Fruit fly (Drosophila melanogaster) whole organism, embryonic: ENCODE measurements around the gene Dok.
A peak's percentile ranks its signal among the peaks of the same experiment; 100 is the strongest.

Experiments
- BEAF-32 ChIP-seq: fragments of 200-800 bp; sonication (Bioruptor generic); optimal IDR thresholded peaks from 3 replicates; lab custom pipeline; 2017; ENCODE audit warnings: missing biosample characterization, missing genetic modification characterization, mild to moderate bottlenecking, moderate library complexity, missing genetic modification reagents
- CG10267 ChIP-seq: fragments of 200-800 bp; sonication (Bioruptor generic); optimal IDR thresholded peaks from 2 replicates; lab custom pipeline; 2018; ENCODE audit warnings: missing biosample characterization, mild to moderate bottlenecking, missing genetic modification characterization, moderate library complexity
- CG10321 ChIP-seq: fragments of 200-800 bp; sonication (Bioruptor generic); IDR thresholded peaks from 2 replicates; pipeline ENCODE4 v1.3.6; 2022; ENCODE audit warnings: missing biosample characterization, missing genetic modification characterization
- CG12299 ChIP-seq: fragments of 200-800 bp; sonication (Bioruptor generic); optimal IDR thresholded peaks from 2 replicates; lab custom pipeline; 2018; ENCODE audit warnings: missing biosample characterization, mild to moderate bottlenecking, missing genetic modification characterization
- CG13287 ChIP-seq: fragments of 200-800 bp; sonication (Bioruptor generic); IDR thresholded peaks from 2 replicates; pipeline ENCODE4 v1.3.6; 2022; ENCODE audit warnings: missing biosample characterization, missing genetic modification characterization; ENCODE audit not compliant: partially characterized antibody
- CG13775 ChIP-seq: fragments of 200-800 bp; sonication (Bioruptor generic); optimal IDR thresholded peaks from 3 replicates; lab custom pipeline; 2017; ENCODE audit warnings: missing biosample characterization, mild to moderate bottlenecking, missing genetic modification characterization
- CG14965 ChIP-seq: fragments of 200-800 bp; sonication (Bioruptor generic); optimal IDR thresholded peaks from 2 replicates; lab custom pipeline; 2016; ENCODE audit warnings: missing biosample characterization, missing genetic modification characterization, borderline replicate concordance
- CG15696 ChIP-seq: fragments of 200-800 bp; sonication (Bioruptor generic); optimal IDR thresholded peaks from 2 replicates; lab custom pipeline; 2019; ENCODE audit warnings: missing biosample characterization, mild to moderate bottlenecking, missing genetic modification characterization, moderate library complexity
- CG16815 ChIP-seq: fragments of 200-800 bp; sonication (Bioruptor generic); optimal IDR thresholded peaks from 3 replicates; lab custom pipeline; 2017; ENCODE audit warnings: missing biosample characterization, mild to moderate bottlenecking, missing genetic modification characterization
- CG17568 ChIP-seq: fragments of 200-800 bp; sonication (Bioruptor generic); optimal IDR thresholded peaks from 2 replicates; lab custom pipeline; 2018; ENCODE audit warnings: missing biosample characterization, mild to moderate bottlenecking, missing genetic modification characterization, moderate library complexity
- CG1832 ChIP-seq: fragments of 200-800 bp; sonication (Bioruptor generic); optimal IDR thresholded peaks from 2 replicates; lab custom pipeline; 2017; ENCODE audit warnings: missing biosample characterization, mild to moderate bottlenecking, missing genetic modification characterization, inconsistent platforms
- CG2199 ChIP-seq: fragments of 200-800 bp; sonication (Bioruptor generic); IDR thresholded peaks from 3 replicates; pipeline ENCODE4 v1.3.6; 2022; ENCODE audit warnings: missing biosample characterization, missing genetic modification characterization
- CG31365 ChIP-seq: fragments of 200-800 bp; sonication (Bioruptor generic); optimal IDR thresholded peaks from 2 replicates; lab custom pipeline; 2018; ENCODE audit warnings: missing biosample characterization, mild to moderate bottlenecking, missing genetic modification characterization
- CG31388 ChIP-seq: fragments of 200-800 bp; sonication (Bioruptor generic); optimal IDR thresholded peaks from 2 replicates; lab custom pipeline; 2016; ENCODE audit warnings: missing biosample characterization, missing genetic modification characterization
- CG33213 ChIP-seq: fragments of 200-800 bp; sonication (Bioruptor generic); optimal IDR thresholded peaks from 3 replicates; lab custom pipeline; 2016; ENCODE audit warnings: missing biosample characterization, missing genetic modification characterization
- CG42726 ChIP-seq: fragments of 200-800 bp; sonication (Bioruptor generic); IDR thresholded peaks from 2 replicates; pipeline ENCODE4 v1.3.6; 2022; ENCODE audit warnings: missing biosample characterization, missing genetic modification characterization; ENCODE audit not compliant: partially characterized antibody
- CG4424 ChIP-seq: fragments of 200-800 bp; sonication (Bioruptor generic); optimal IDR thresholded peaks from 3 replicates; lab custom pipeline; 2016; ENCODE audit warnings: missing biosample characterization, missing genetic modification characterization
- CG4730 ChIP-seq: fragments of 200-800 bp; sonication (Bioruptor generic); IDR thresholded peaks from 2 replicates; pipeline ENCODE4 v1.3.6; 2022; ENCODE audit warnings: missing biosample characterization, missing genetic modification characterization
- CG4854 ChIP-seq: fragments of 200-800 bp; sonication (Bioruptor generic); optimal IDR thresholded peaks from 2 replicates; lab custom pipeline; 2016; ENCODE audit warnings: missing biosample characterization, missing genetic modification characterization, inconsistent platforms
- CG6654 ChIP-seq: fragments of 200-800 bp; sonication (Bioruptor generic); optimal IDR thresholded peaks from 2 replicates; lab custom pipeline; 2017; ENCODE audit warnings: missing biosample characterization, mild to moderate bottlenecking, missing genetic modification characterization
- CG7271 ChIP-seq: fragments of 200-800 bp; sonication (Bioruptor generic); optimal IDR thresholded peaks from 2 replicates; lab custom pipeline; 2018; ENCODE audit warnings: missing biosample characterization, mild to moderate bottlenecking, missing genetic modification characterization, moderate library complexity
- CTCF ChIP-seq: fragments of 200-800 bp; sonication (Bioruptor generic); optimal IDR thresholded peaks from 2 replicates; lab custom pipeline; 2017; ENCODE audit warnings: missing biosample characterization, mild to moderate bottlenecking, missing genetic modification characterization, moderate library complexity
- Dfd ChIP-seq, 2 experiments: fragments of >200 bp; optimal IDR thresholded peaks; 2 replicates each; lab custom pipeline; 2017; ENCODE audit warnings: missing biosample characterization in 2 of 2, missing genetic modification characterization in 2 of 2
- Fer3 ChIP-seq: fragments of 200-800 bp; sonication (Bioruptor generic); optimal IDR thresholded peaks from 2 replicates; lab custom pipeline; 2018; ENCODE audit warnings: missing biosample characterization, mild to moderate bottlenecking, missing genetic modification characterization, moderate library complexity
- HLH3B ChIP-seq: fragments of 200-800 bp; sonication (Bioruptor generic); IDR thresholded peaks from 2 replicates; pipeline ENCODE4 v1.3.6; 2022; ENCODE audit warnings: missing biosample characterization, missing genetic modification characterization
- Nf-YA ChIP-seq: fragments of 200-800 bp; sonication (Bioruptor generic); IDR thresholded peaks from 2 replicates; pipeline ENCODE4 v1.3.6; 2022; ENCODE audit warnings: missing biosample characterization, missing genetic modification characterization
- Scr ChIP-seq: fragments of 200-800 bp; sonication (Bioruptor generic); IDR thresholded peaks from 2 replicates; pipeline ENCODE4 v1.3.6; 2022; ENCODE audit warnings: missing biosample characterization, missing genetic modification characterization; ENCODE audit not compliant: partially characterized antibody
- Sry-δ ChIP-seq: fragments of 200-800 bp; sonication (Bioruptor generic); optimal IDR thresholded peaks from 2 replicates; lab custom pipeline; 2016; ENCODE audit warnings: missing biosample characterization, missing genetic modification characterization
- Xrp1 ChIP-seq: fragments of 200-800 bp; sonication (Bioruptor generic); IDR thresholded peaks from 2 replicates; pipeline ENCODE4 v1.3.6; 2022; ENCODE audit warnings: missing biosample characterization, missing genetic modification characterization
- bab2 ChIP-seq: fragments of 200-800 bp; sonication (Bioruptor generic); optimal IDR thresholded peaks from 2 replicates; lab custom pipeline; 2016; ENCODE audit warnings: missing biosample characterization, missing genetic modification characterization
- cato ChIP-seq: fragments of 200-800 bp; sonication (Bioruptor generic); optimal IDR thresholded peaks from 2 replicates; lab custom pipeline; 2016; ENCODE audit warnings: missing biosample characterization, missing genetic modification characterization, borderline replicate concordance
- chinmo ChIP-seq: fragments of 200-800 bp; sonication (Bioruptor generic); IDR thresholded peaks from 4 replicates; pipeline ENCODE4 v1.3.6; 2022; ENCODE audit warnings: missing biosample characterization, missing genetic modification characterization; ENCODE audit not compliant: partially characterized antibody
- dmrt99B ChIP-seq: fragments of 200-800 bp; sonication (Bioruptor generic); optimal IDR thresholded peaks from 2 replicates; lab custom pipeline; 2018; ENCODE audit warnings: missing biosample characterization, mild to moderate bottlenecking, missing genetic modification characterization, moderate library complexity
- en ChIP-seq: fragments of 200-800 bp; sonication (Bioruptor generic); optimal IDR thresholded peaks from 2 replicates; lab custom pipeline; 2016; ENCODE audit warnings: missing biosample characterization, missing genetic modification characterization
- esg ChIP-seq: fragments of 200-800 bp; sonication (Bioruptor generic); conservative IDR thresholded peaks from 2 replicates; pipeline ENCODE4 v1.3.6; 2022; ENCODE audit warnings: missing biosample characterization, missing genetic modification characterization
- fd102C ChIP-seq: fragments of 200-800 bp; sonication (Bioruptor generic); optimal IDR thresholded peaks from 2 replicates; lab custom pipeline; 2018; ENCODE audit warnings: missing biosample characterization, mild to moderate bottlenecking, missing genetic modification characterization, moderate library complexity
- gsb ChIP-seq: fragments of 200-800 bp; sonication (Bioruptor generic); IDR thresholded peaks from 2 replicates; pipeline ENCODE4 v1.3.6; 2022; ENCODE audit warnings: missing biosample characterization, missing genetic modification characterization
- lab ChIP-seq: fragments of 200-800 bp; sonication (Bioruptor generic); optimal IDR thresholded peaks from 3 replicates; lab custom pipeline; 2017; ENCODE audit warnings: missing biosample characterization, missing genetic modification characterization, mild to moderate bottlenecking, moderate library complexity, missing genetic modification reagents
- nmo ChIP-seq: fragments of 200-800 bp; sonication (Bioruptor generic); optimal IDR thresholded peaks from 2 replicates; lab custom pipeline; 2018; ENCODE audit warnings: missing biosample characterization, mild to moderate bottlenecking, missing genetic modification characterization, moderate library complexity
- pros ChIP-seq: fragments of 200-800 bp; sonication (Bioruptor generic); optimal IDR thresholded peaks from 3 replicates; lab custom pipeline; 2019; ENCODE audit warnings: missing biosample characterization, mild to moderate bottlenecking, missing genetic modification characterization, moderate library complexity
- sqz ChIP-seq: fragments of 200-800 bp; sonication (Bioruptor generic); optimal IDR thresholded peaks from 3 replicates; lab custom pipeline; 2018; ENCODE audit warnings: missing biosample characterization, mild to moderate bottlenecking, missing genetic modification characterization
- stwl ChIP-seq: fragments of 200-800 bp; sonication (Bioruptor generic); optimal IDR thresholded peaks from 3 replicates; lab custom pipeline; 2018; ENCODE audit warnings: missing biosample characterization, mild to moderate bottlenecking, missing genetic modification characterization, moderate library complexity
- trem ChIP-seq: fragments of 200-800 bp; optimal IDR thresholded peaks from 3 replicates; lab custom pipeline; 2019; ENCODE audit warnings: missing biosample characterization, mild to moderate bottlenecking, missing genetic modification characterization, moderate library complexity
- wek ChIP-seq: fragments of 200-800 bp; sonication (Bioruptor generic); optimal IDR thresholded peaks from 3 replicates; lab custom pipeline; 2018; ENCODE audit warnings: missing biosample characterization, mild to moderate bottlenecking, missing genetic modification characterization, moderate library complexity
- z ChIP-seq: fragments of 200-800 bp; sonication (Bioruptor generic); IDR thresholded peaks from 3 replicates; pipeline ENCODE4 v1.3.6; 2022; ENCODE audit warnings: missing biosample characterization, missing genetic modification characterization

Gene Dok

DNA sequence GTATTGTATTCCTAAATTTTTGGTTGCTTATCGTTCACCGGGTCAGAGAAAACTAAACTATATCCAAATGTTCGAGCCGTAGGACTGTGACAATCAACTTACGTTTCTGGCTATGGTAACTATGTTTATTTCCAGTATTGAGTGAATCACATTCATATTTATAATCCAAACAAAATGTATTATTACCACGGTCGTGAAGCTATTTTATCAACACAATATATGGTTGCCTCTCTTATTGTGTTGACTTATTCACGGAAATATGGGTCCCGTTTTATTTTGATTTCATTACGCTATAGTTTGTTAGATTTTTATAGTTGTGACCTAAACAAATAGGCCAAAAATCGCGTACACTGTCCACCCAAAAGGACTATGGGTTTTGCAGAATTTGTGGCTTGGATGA lies 23.4 kb downstream of the Dok start, which contains the start of gene CG15034:
Gene CG15034, minus strand, starts transcription at position 101 of the 400 bp plus-strand sequence.
- TF ChIP-seq Fer3 (tag; lab: Kevin White, UChicago) (no peak), Sry-δ (GFP tag; lab: Kevin White, UChicago) (no peak), Scr (GFP tag; lab: Robert Waterston, UW) (no peak), bab2 (GFP tag; lab: Kevin White, UChicago) (no peak), CG42726 (GFP tag; lab: Robert Waterston, UW) (no peak), HLH3B (no peak), CG31388 (no peak), CG16815 (GFP tag; lab: Kevin White, UChicago) (no peak), Xrp1 (GFP tag; lab: Robert Waterston, UW) (no peak), Dfd (GFP tag; optimal IDR thresholded peaks at IDR 0.05; lab: Kevin White, UChicago) (no peak), CG4730 (GFP tag; lab: Robert Waterston, UW) (no peak), CG17568 (no peak), chinmo (GFP tag; lab: Robert Waterston, UW) (no peak)

dm6 chrX:7349963-7350362 lies 25.9 kb downstream of the Dok start:
- TF ChIP-seq CG10321 (GFP tag; lab: Robert Waterston, UW) (no peak), trem (tag; lab: Kevin White, UChicago) (no peak), stwl (tag; lab: Kevin White, UChicago) (peak; percentile 52), CTCF (GFP tag; lab: Kevin White, UChicago) (peak; percentile 86), dmrt99B (tag; lab: Kevin White, UChicago) (no peak), Dfd (GFP tag; optimal IDR thresholded peaks at IDR 0.05; lab: Kevin White, UChicago) (peak in 1 of 2 experiments; percentile 22), lab (GFP tag; lab: Kevin White, UChicago) (no peak), CG2199 (GFP tag; lab: Robert Waterston, UW) (0 out of 3 replicates have a peak, but pooled peaks have one; percentile 43), CG31365 (tag; lab: Kevin White, UChicago) (peak; percentile 89), nmo (GFP tag; lab: Kevin White, UChicago) (no peak)

- no peak for TF ChIP-seq CG15696 (tag; lab: Kevin White, UChicago)
- TF ChIP-seq sqz (GFP tag; lab: Kevin White, UChicago): no peak
- no peak for TF ChIP-seq fd102C (GFP tag; lab: Kevin White, UChicago)
- TF ChIP-seq chinmo (GFP tag; lab: Robert Waterston, UW): no peak
- no peak for TF ChIP-seq CG13775
- no peak for TF ChIP-seq gsb
- no peak for TF ChIP-seq CG10267 (tag; lab: Kevin White, UChicago)
- TF ChIP-seq en (GFP tag; lab: Kevin White, UChicago): no peak
- no peak for TF ChIP-seq BEAF-32 (GFP tag; lab: Kevin White, UChicago)
- TF ChIP-seq z (GFP tag; lab: Robert Waterston, UW): no peak
- TF ChIP-seq, all 482 proteins: peak for 0
These were observed 34.5 kb downstream of the Dok start, which contains the start of gene CG1999 for dm6 chrX:7358496-7358895. TSS of gene CG1999 (plus strand) at chrX:7358796.

DNA sequence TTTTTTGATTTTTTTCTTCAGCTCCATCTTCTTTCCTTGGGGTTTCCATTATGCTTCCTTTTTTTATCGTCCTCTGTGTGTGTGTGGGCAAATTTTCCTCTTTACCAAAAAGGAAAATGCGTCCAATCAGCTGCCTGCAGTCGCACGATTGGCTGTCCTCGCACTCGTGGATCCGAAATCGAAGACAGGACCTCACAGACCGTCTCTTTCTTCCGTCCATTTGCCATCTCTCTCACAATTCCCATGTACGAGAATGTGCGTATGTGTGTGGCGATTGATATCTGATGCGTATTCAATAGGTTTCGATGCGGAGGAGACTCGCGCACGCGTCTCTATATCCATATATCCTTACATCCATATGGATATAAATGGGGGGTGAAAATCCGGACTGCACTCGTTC lies 44.3 kb downstream of the Dok start:
- TF ChIP-seq Nf-YA (GFP tag; lab: Robert Waterston, UW) (0 out of 2 replicates have a peak, but pooled peaks have one; percentile 12), CG6654 (GFP tag; lab: Kevin White, UChicago) (no peak), wek (GFP tag; lab: Kevin White, UChicago) (no peak), CG4424 (GFP tag; lab: Kevin White, UChicago) (no peak), CG10321 (GFP tag; lab: Robert Waterston, UW) (peak; percentile 74), pros (GFP tag; lab: Kevin White, UChicago) (no peak), CG12299 (tag; lab: Kevin White, UChicago) (no peak), CG33213 (no peak), CG13287 (GFP tag; lab: Robert Waterston, UW) (no peak), CG1832 (GFP tag; lab: Kevin White, UChicago) (peak; percentile 40), esg (GFP tag; lab: Robert Waterston, UW) (no peak), CG7271 (no peak), CG14965 (GFP tag; lab: Kevin White, UChicago) (no peak), z (GFP tag; lab: Robert Waterston, UW) (peak; percentile 39; the same call in 1 of the 3 replicates), cato (GFP tag; lab: Kevin White, UChicago) (no peak), CG2199 (GFP tag; lab: Robert Waterston, UW) (0 out of 3 replicates have a peak, but pooled peaks have one; percentile 17), CG4854 (no peak)
